Fruit fly (Drosophila melanogaster) whole organism, embryonic: Measurements from ENCODE around the gene CG10492.

ENCODE experiments used
- Ada2b ChIP-seq: fragments of 200-800 bp; sonication (Bioruptor generic); IDR thresholded peaks from 2 replicates; pipeline ENCODE4 v1.3.6; 2022; ENCODE audit warnings: missing biosample characterization, missing genetic modification characterization
- Bdp1 ChIP-seq: fragments of 200-800 bp; sonication (Bioruptor generic); optimal IDR thresholded peaks from 3 replicates; lab custom pipeline; 2016; ENCODE audit warnings: missing biosample characterization, missing genetic modification characterization
- BtbVII ChIP-seq: fragments of 200-800 bp; sonication (Bioruptor generic); optimal IDR thresholded peaks from 3 replicates; lab custom pipeline; 2017; ENCODE audit warnings: missing biosample characterization, mild to moderate bottlenecking, missing genetic modification characterization
- CG10209 ChIP-seq: fragments of 200-800 bp; sonication (Bioruptor generic); optimal IDR thresholded peaks from 3 replicates; lab custom pipeline; 2017; ENCODE audit warnings: missing biosample characterization, mild to moderate bottlenecking, missing genetic modification characterization, missing genetic modification reagents
- CG10565 ChIP-seq: fragments of 200-800 bp; sonication (Bioruptor generic); optimal IDR thresholded peaks from 3 replicates; lab custom pipeline; 2016; ENCODE audit warnings: missing biosample characterization, mild to moderate bottlenecking, missing genetic modification characterization
- CG11695 ChIP-seq: fragments of 200-800 bp; sonication (Bioruptor generic); IDR thresholded peaks from 3 replicates; pipeline ENCODE4 v1.3.6; 2022; ENCODE audit warnings: missing biosample characterization, missing genetic modification characterization
- CG12219 ChIP-seq: fragments of 200-800 bp; sonication (Bioruptor generic); optimal IDR thresholded peaks from 3 replicates; lab custom pipeline; 2018; ENCODE audit warnings: missing biosample characterization, mild to moderate bottlenecking, missing genetic modification characterization
- CG1233 ChIP-seq: fragments of 200-800 bp; sonication (Bioruptor generic); optimal IDR thresholded peaks from 4 replicates; lab custom pipeline; 2018; ENCODE audit warnings: missing biosample characterization, mild to moderate bottlenecking, missing genetic modification characterization
- CG13123 ChIP-seq: fragments of 200-800 bp; sonication (Bioruptor generic); optimal IDR thresholded peaks from 2 replicates; lab custom pipeline; 2016; ENCODE audit warnings: missing biosample characterization, missing genetic modification characterization
- CG13424 ChIP-seq: fragments of 200-800 bp; sonication (Bioruptor generic); optimal IDR thresholded peaks from 2 replicates; lab custom pipeline; 2019; ENCODE audit warnings: missing biosample characterization, mild to moderate bottlenecking, missing genetic modification characterization, moderate library complexity
- CG16813 ChIP-seq: fragments of 200-800 bp; sonication (Bioruptor generic); IDR thresholded peaks from 3 replicates; pipeline ENCODE4 v1.3.6; 2022; ENCODE audit warnings: missing biosample characterization, missing genetic modification characterization; ENCODE audit not compliant: partially characterized antibody
- CG17361 ChIP-seq: fragments of 200-800 bp; sonication (Bioruptor generic); IDR thresholded peaks from 3 replicates; pipeline ENCODE4 v1.3.6; 2022; ENCODE audit warnings: missing biosample characterization, missing genetic modification characterization
- CG30020 ChIP-seq: fragments of 200-800 bp; optimal IDR thresholded peaks from 2 replicates; lab custom pipeline; 2019; ENCODE audit warnings: missing biosample characterization, mild to moderate bottlenecking, missing genetic modification characterization, moderate library complexity
- CG30431 ChIP-seq: fragments of 200-800 bp; sonication (Bioruptor generic); optimal IDR thresholded peaks from 2 replicates; lab custom pipeline; 2017; ENCODE audit warnings: missing biosample characterization, missing genetic modification characterization
- CG31224 ChIP-seq: fragments of 200-800 bp; sonication (Bioruptor generic); IDR thresholded peaks from 2 replicates; pipeline ENCODE4 v1.3.6; 2022; ENCODE audit warnings: missing biosample characterization, missing genetic modification characterization
- CG34224 ChIP-seq: fragments of 200-800 bp; sonication (Bioruptor generic); IDR thresholded peaks from 3 replicates; pipeline ENCODE4 v1.3.6; 2022; ENCODE audit warnings: missing biosample characterization, missing genetic modification characterization; ENCODE audit not compliant: partially characterized antibody
- CG5180 ChIP-seq: fragments of 200-800 bp; sonication (Bioruptor generic); optimal IDR thresholded peaks from 3 replicates; lab custom pipeline; 2017; ENCODE audit warnings: missing biosample characterization, missing genetic modification characterization, mild to moderate bottlenecking, moderate library complexity, missing genetic modification reagents
- CG7928 ChIP-seq: fragments of 200-800 bp; sonication (Bioruptor generic); optimal IDR thresholded peaks from 2 replicates; lab custom pipeline; 2017; ENCODE audit warnings: missing biosample characterization, mild to moderate bottlenecking, missing genetic modification characterization
- CG7963 ChIP-seq: fragments of 200-800 bp; sonication (Bioruptor generic); IDR thresholded peaks from 3 replicates; pipeline ENCODE4 v1.3.6; 2022; ENCODE audit warnings: missing biosample characterization, missing genetic modification characterization; ENCODE audit not compliant: partially characterized antibody
- CG8388 ChIP-seq: fragments of 200-800 bp; sonication (Bioruptor generic); optimal IDR thresholded peaks from 2 replicates; lab custom pipeline; 2019; ENCODE audit warnings: missing biosample characterization, mild to moderate bottlenecking, missing genetic modification characterization, moderate library complexity
- CG8924 ChIP-seq: fragments of 200-800 bp; optimal IDR thresholded peaks from 3 replicates; lab custom pipeline; 2019; ENCODE audit warnings: missing biosample characterization, mild to moderate bottlenecking, missing genetic modification characterization, moderate library complexity
- CG9817 ChIP-seq: fragments of 200-800 bp; sonication (Bioruptor generic); optimal IDR thresholded peaks from 2 replicates; lab custom pipeline; 2018; ENCODE audit warnings: missing biosample characterization, mild to moderate bottlenecking, missing genetic modification characterization, moderate library complexity
- Dip2 ChIP-seq: fragments of 200-800 bp; sonication (Bioruptor generic); IDR thresholded peaks from 2 replicates; pipeline ENCODE4 v1.3.6; 2022; ENCODE audit warnings: missing biosample characterization, missing genetic modification characterization
- ERR ChIP-seq: fragments of 200-800 bp; sonication (Bioruptor generic); optimal IDR thresholded peaks from 2 replicates; lab custom pipeline; 2016; ENCODE audit warnings: missing biosample characterization, missing genetic modification characterization
- Eip74EF ChIP-seq, 2 experiments: fragments of 200-800 bp in 1 of 2; fragments of >200 bp in 1 of 2; sonication (Bioruptor generic) in 1 of 2; optimal IDR thresholded peaks; 2 replicates each; lab custom pipeline; 2017 to 2019; ENCODE audit warnings: missing biosample characterization in 2 of 2, missing genetic modification characterization in 2 of 2, mild to moderate bottlenecking in 1 of 2, moderate library complexity in 1 of 2
- Fer2 ChIP-seq: fragments of 200-800 bp; sonication (Bioruptor generic); optimal IDR thresholded peaks from 2 replicates; lab custom pipeline; 2018; ENCODE audit warnings: missing biosample characterization, mild to moderate bottlenecking, missing genetic modification characterization, moderate library complexity
- HLHmδ ChIP-seq: fragments of 200-800 bp; sonication (Bioruptor generic); optimal IDR thresholded peaks from 2 replicates; lab custom pipeline; 2018; ENCODE audit warnings: missing biosample characterization, mild to moderate bottlenecking, missing genetic modification characterization, moderate library complexity
- HmgD ChIP-seq: fragments of 200-800 bp; sonication (Bioruptor generic); optimal IDR thresholded peaks from 3 replicates; lab custom pipeline; 2016; ENCODE audit warnings: missing biosample characterization, missing genetic modification characterization
- Lhr ChIP-seq: fragments of 200-800 bp; sonication (Bioruptor generic); optimal IDR thresholded peaks from 3 replicates; lab custom pipeline; 2017; ENCODE audit warnings: mild to moderate bottlenecking, missing biosample characterization, missing genetic modification reagents, missing genetic modification characterization
- MBD-R2 ChIP-seq: fragments of 200-800 bp; sonication (Bioruptor generic); IDR thresholded peaks from 2 replicates; pipeline ENCODE4 v1.3.6; 2022; ENCODE audit warnings: missing biosample characterization, missing genetic modification characterization
- Nf-YC ChIP-seq: fragments of 200-800 bp; optimal IDR thresholded peaks from 3 replicates; lab custom pipeline; 2019; ENCODE audit warnings: missing biosample characterization, mild to moderate bottlenecking, missing genetic modification characterization, moderate library complexity
- Optix ChIP-seq: fragments of 200-800 bp; sonication (Bioruptor generic); IDR thresholded peaks from 3 replicates; pipeline ENCODE4 v1.3.6; 2022; ENCODE audit warnings: missing biosample characterization, missing genetic modification characterization
- Six4 ChIP-seq: fragments of 200-800 bp; sonication (Bioruptor generic); optimal IDR thresholded peaks from 2 replicates; lab custom pipeline; 2016; ENCODE audit warnings: missing biosample characterization, missing genetic modification characterization
- Tbp ChIP-seq: fragments of >200 bp; optimal IDR thresholded peaks from 2 replicates; lab custom pipeline; 2018; ENCODE audit warnings: missing biosample characterization, missing genetic modification characterization
- abd-A ChIP-seq: fragments of 200-800 bp; sonication (Bioruptor generic); optimal IDR thresholded peaks from 3 replicates; lab custom pipeline; 2019; ENCODE audit warnings: missing biosample characterization, mild to moderate bottlenecking, missing genetic modification characterization, moderate library complexity
- ase ChIP-seq: fragments of 200-800 bp; sonication (Bioruptor generic); IDR thresholded peaks from 3 replicates; pipeline ENCODE4 v1.3.6; 2022; ENCODE audit warnings: missing biosample characterization, missing genetic modification characterization
- chif ChIP-seq, 2 experiments: fragments of 200-800 bp; sonication (Bioruptor generic); optimal IDR thresholded peaks; 3 replicates each; lab custom pipeline; 2016; ENCODE audit warnings: missing biosample characterization in 2 of 2, missing genetic modification characterization in 2 of 2
- crc ChIP-seq: fragments of 200-800 bp; sonication (Bioruptor generic); optimal IDR thresholded peaks from 2 replicates; lab custom pipeline; 2016; ENCODE audit warnings: missing biosample characterization, missing genetic modification characterization
- exex ChIP-seq: fragments of 200-800 bp; sonication (Bioruptor generic); optimal IDR thresholded peaks from 4 replicates; lab custom pipeline; 2018; ENCODE audit warnings: missing biosample characterization, mild to moderate bottlenecking, missing genetic modification characterization, moderate library complexity
- gfzf ChIP-seq: fragments of 200-800 bp; sonication (Bioruptor generic); optimal IDR thresholded peaks from 2 replicates; lab custom pipeline; 2016; ENCODE audit warnings: missing biosample characterization, mild to moderate bottlenecking, missing genetic modification characterization, moderate library complexity
- gsb ChIP-seq: fragments of 200-800 bp; sonication (Bioruptor generic); IDR thresholded peaks from 2 replicates; pipeline ENCODE4 v1.3.6; 2022; ENCODE audit warnings: missing biosample characterization, missing genetic modification characterization
- her ChIP-seq: fragments of 200-800 bp; sonication (Bioruptor generic); optimal IDR thresholded peaks from 2 replicates; lab custom pipeline; 2016; ENCODE audit warnings: missing biosample characterization, missing genetic modification characterization
- lmd ChIP-seq: fragments of 200-800 bp; sonication (Bioruptor generic); IDR thresholded peaks from 2 replicates; pipeline ENCODE4 v1.3.6; 2022; ENCODE audit warnings: missing biosample characterization, missing genetic modification characterization
- lov ChIP-seq, 2 experiments: fragments of 200-800 bp in 1 of 2; fragments of >200 bp in 1 of 2; sonication (Bioruptor generic) in 1 of 2; IDR thresholded peaks in 1 of 2; optimal IDR thresholded peaks in 1 of 2; 2 replicates in 1 of 2; 3 replicates in 1 of 2; pipeline versions ENCODE4 v1.3.6 to Lab custom; 2017 to 2022; ENCODE audit warnings: missing biosample characterization in 1 of 2, missing genetic modification characterization in 1 of 2
- org-1 ChIP-seq: fragments of 200-800 bp; sonication (Bioruptor generic); optimal IDR thresholded peaks from 2 replicates; lab custom pipeline; 2017; ENCODE audit warnings: missing biosample characterization, missing genetic modification characterization
- pita ChIP-seq: fragments of 200-800 bp; sonication (Bioruptor generic); optimal IDR thresholded peaks from 2 replicates; lab custom pipeline; 2017; ENCODE audit warnings: missing biosample characterization, mild to moderate bottlenecking, missing genetic modification characterization
- tio ChIP-seq: fragments of 200-800 bp; sonication (Bioruptor generic); optimal IDR thresholded peaks from 2 replicates; lab custom pipeline; 2017; ENCODE audit warnings: missing biosample characterization, missing genetic modification characterization, inconsistent platforms
- vnd ChIP-seq: fragments of 200-800 bp; sonication (Bioruptor generic); IDR thresholded peaks from 3 replicates; pipeline ENCODE4 v1.3.6; 2022; ENCODE audit warnings: missing biosample characterization, missing genetic modification characterization; ENCODE audit not compliant: partially characterized antibody
- zfh1 ChIP-seq: fragments of 200-800 bp; sonication (Bioruptor generic); IDR thresholded peaks from 3 replicates; pipeline ENCODE4 v1.3.6; 2022; ENCODE audit warnings: missing biosample characterization, missing genetic modification characterization

CG10492 gene

DNA sequence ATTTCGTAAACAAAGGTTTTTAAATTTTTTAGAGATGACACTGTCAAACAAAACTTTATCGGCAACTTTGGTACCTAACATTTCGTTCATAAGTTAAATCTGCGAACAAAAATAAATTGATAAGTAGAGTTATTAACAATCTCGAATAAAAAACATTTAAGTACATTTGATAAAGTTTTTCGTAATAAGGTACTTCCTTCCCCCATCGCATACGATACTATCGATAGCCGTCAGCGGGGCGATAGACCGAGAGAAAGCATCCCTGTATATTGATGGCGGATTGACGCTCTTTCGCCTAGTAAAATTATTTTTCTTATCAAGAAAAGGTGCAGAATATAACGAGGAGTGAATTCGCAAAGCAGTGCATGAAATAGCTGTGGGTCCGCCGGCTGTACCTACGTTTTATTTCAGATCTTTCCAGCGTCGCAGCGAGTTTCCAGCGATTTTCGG, 8.7 kb upstream of the CG10492 start, which contains the start of the genes Ttc19 and Acn (continued):
- no peak for TF ChIP-seq pita
- TF ChIP-seq chif (GFP tag; optimal IDR thresholded peaks at IDR 0.05; lab: Kevin White, UChicago): peak; percentile 86
- TF ChIP-seq Tbp: no peak
- peak; percentile 67; the same call in 2 of the 3 replicates for TF ChIP-seq ase (GFP tag; lab: Robert Waterston, UW)
- peak; percentile 69 for TF ChIP-seq CG10209 (GFP tag; lab: Kevin White, UChicago)
- TF ChIP-seq CG34224 (GFP tag; lab: Robert Waterston, UW): peak; percentile 91
- no peak for TF ChIP-seq lov (optimal IDR thresholded peaks at IDR 0.05; lab: Kevin White, UChicago)
- peak; percentile 71; the same call in 2 of the 3 replicates for TF ChIP-seq lov (GFP tag; IDR thresholded peaks at IDR 0.05; lab: Robert Waterston, UW)
- TF ChIP-seq CG16813: peak; percentile 98
- no peak for TF ChIP-seq Dip2 (GFP tag; lab: Robert Waterston, UW)
- TF ChIP-seq crc (GFP tag; lab: Kevin White, UChicago): peak; percentile 84
- TF ChIP-seq CG12219 (GFP tag; lab: Kevin White, UChicago): peak; percentile 59
- peak; percentile 51 for TF ChIP-seq Lhr (GFP tag; lab: Kevin White, UChicago)
- TF ChIP-seq CG11695 (GFP tag; lab: Robert Waterston, UW): peak; percentile 53; the same call in 1 of the 3 replicates
- peak; percentile 75 for TF ChIP-seq Ada2b
- TF ChIP-seq exex (tag; lab: Kevin White, UChicago): no peak
- peak; percentile 96 for TF ChIP-seq vnd (GFP tag; lab: Robert Waterston, UW)
- no peak for TF ChIP-seq CG5180 (GFP tag; lab: Kevin White, UChicago)
- peak; percentile 90 for TF ChIP-seq zfh1
- peak; percentile 91 for TF ChIP-seq CG17361 (GFP tag; lab: Robert Waterston, UW)
- peak; percentile 44; the same call in 1 of the 2 replicates for TF ChIP-seq gsb (GFP tag; lab: Robert Waterston, UW)
- peak; percentile 92 for TF ChIP-seq CG7963 (GFP tag; lab: Robert Waterston, UW)
- TF ChIP-seq abd-A: no peak
- peak; percentile 71 for TF ChIP-seq Nf-YC
- TF ChIP-seq CG30020 (tag; lab: Kevin White, UChicago): peak; percentile 83
- TF ChIP-seq Bdp1 (GFP tag; lab: Kevin White, UChicago): peak; percentile 78
- TF ChIP-seq CG7928 (GFP tag; lab: Kevin White, UChicago): peak; percentile 49
- TF ChIP-seq Six4: peak; percentile 74
- TF ChIP-seq CG31224: peak; percentile 82
- peak; percentile 89 for TF ChIP-seq HmgD
- TF ChIP-seq Fer2: peak; percentile 71
- peak; percentile 88 for TF ChIP-seq CG9817 (tag; lab: Kevin White, UChicago)
- TF ChIP-seq CG13123: peak; percentile 65
- peak; percentile 79 for TF ChIP-seq lmd (GFP tag; lab: Robert Waterston, UW)
- TF ChIP-seq HLHmδ (GFP tag; lab: Kevin White, UChicago): no peak
- peak; percentile 37 for TF ChIP-seq gfzf (GFP tag; lab: Kevin White, UChicago)
- TF ChIP-seq her: peak; percentile 83
- TF ChIP-seq Optix (GFP tag; lab: Robert Waterston, UW): peak; percentile 66; the same call in 2 of the 3 replicates
- peak; percentile 9 for TF ChIP-seq CG10565 (GFP tag; lab: Kevin White, UChicago)
- TF ChIP-seq CG1233 (GFP tag; lab: Kevin White, UChicago): peak; percentile 76
- peak; percentile 73 for TF ChIP-seq ERR
- peak; percentile 95 for TF ChIP-seq MBD-R2
- no peak for TF ChIP-seq tio (GFP tag; lab: Kevin White, UChicago)
- TF ChIP-seq Eip74EF (GFP tag; optimal IDR thresholded peaks at IDR 0.05; lab: Kevin White, UChicago): no peak
- peak; percentile 81 for TF ChIP-seq CG8388 (GFP tag; lab: Kevin White, UChicago)
- peak; percentile 87 for TF ChIP-seq CG13424 (tag; lab: Kevin White, UChicago)
- TF ChIP-seq org-1 (GFP tag; lab: Kevin White, UChicago): no peak
- TF ChIP-seq BtbVII: peak; percentile 6
- TF ChIP-seq CG8924 (tag; lab: Kevin White, UChicago): peak; percentile 85
- TF ChIP-seq CG30431 (GFP tag; lab: Kevin White, UChicago): peak; percentile 37
